Worm (Caenorhabditis elegans) whole organism, L4/young adult: ENCODE measurements around the gene neg-1.

Experiments
- dao-5 ChIP-seq: sonication (generic microtip); optimal IDR thresholded peaks from 2 replicates; lab custom pipeline; 2016; ENCODE audit warnings: missing genotype, missing genetic modification characterization, moderate library complexity, missing compliant biosample characterization
- him-1 ChIP-seq: sonication (generic microtip); optimal IDR thresholded peaks from 2 replicates; lab custom pipeline; 2016; ENCODE audit warnings: missing genotype, missing genetic modification reagents, missing genetic modification characterization, missing compliant biosample characterization

- TF ChIP-seq dao-5 (tag; lab: Kevin White, UChicago) = no peak
- no peak for TF ChIP-seq him-1 (tag; lab: Kevin White, UChicago)
Measured at ce11 chrV:4345714-4346113, 29.0 kb downstream of the neg-1 start, which contains the start of gene figl-1.
